Worm (Caenorhabditis elegans): ENCODE data around the gene col-139.

DNA sequence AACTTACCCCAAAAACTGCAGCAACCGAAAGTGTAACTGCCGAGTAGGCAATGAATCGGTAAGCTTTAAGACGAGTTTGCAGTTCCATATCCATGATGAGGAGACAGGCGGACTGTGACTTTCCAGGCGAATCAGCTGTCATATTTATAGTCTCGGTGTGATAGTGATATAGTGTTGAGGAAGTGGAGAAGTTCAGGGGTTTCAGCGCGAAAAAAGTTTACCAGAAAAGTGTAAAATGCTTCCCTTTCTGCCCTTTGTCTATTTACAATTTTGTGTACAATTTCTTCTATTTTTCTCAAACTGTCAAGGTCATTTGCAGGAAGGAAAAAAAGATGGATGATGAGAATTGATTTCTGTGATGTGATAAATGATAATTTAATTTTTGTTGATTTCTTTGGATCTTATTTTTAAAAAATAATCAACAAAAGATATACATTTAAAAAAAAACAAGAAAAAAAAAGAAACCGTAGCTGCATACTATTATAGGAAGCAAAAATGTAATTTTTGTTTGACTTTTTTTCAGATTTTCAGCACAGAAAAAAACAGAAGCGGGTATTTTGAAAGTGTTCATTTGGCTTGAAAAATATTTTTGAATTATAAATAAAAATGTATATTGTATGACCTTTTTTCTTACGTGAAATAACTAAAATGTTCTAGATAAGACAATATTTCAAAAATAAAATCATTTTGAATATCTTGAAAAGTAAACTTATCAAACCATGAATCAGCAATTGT, at the start of gene col-139, which contains the start of gene F41F3.1:
- TF ChIP-seq scrt-1 (GFP tag; IDR thresholded peaks at IDR 0.05) = no peak
- TF ChIP-seq ama-1 (optimal IDR thresholded peaks at IDR 0.05) = no peak
- no peak for TF ChIP-seq ets-7 (tag; optimal IDR thresholded peaks at IDR 0.05)
- no peak for TF ChIP-seq flt-1 (GFP tag; IDR thresholded peaks at IDR 0.05)
- TF ChIP-seq tra-4 (tag; optimal IDR thresholded peaks at IDR 0.05) = no peak
- TF ChIP-seq hmbx-1 (tag; optimal IDR thresholded peaks at IDR 0.05) = no peak
- no peak for TF ChIP-seq tbx-11 (GFP tag; IDR thresholded peaks at IDR 0.05)
- no peak for TF ChIP-seq hmg-4 (GFP tag; optimal IDR thresholded peaks at IDR 0.05)
- no peak for TF ChIP-seq B0310.2 (tag; optimal IDR thresholded peaks at IDR 0.05)
- no peak for TF ChIP-seq ceh-36 (tag; optimal IDR thresholded peaks at IDR 0.05)
- no peak for TF ChIP-seq sea-1 (GFP tag; conservative IDR thresholded peaks at IDR 0.05)

Data from whole organism, early embryonic.